Worm (Caenorhabditis elegans): Measurements from ENCODE around the gene rho-1.
"Not testable (repeated sequence)": the region's sequence is repeated elsewhere in the genome, so short reads cannot be mapped to it uniquely, and the experiment has no call there.

- TF ChIP-seq ztf-7 (tag; optimal IDR thresholded peaks at IDR 0.05); pha-4 (GFP tag; IDR thresholded peaks at IDR 0.05); pha-4 (tag; optimal IDR thresholded peaks at IDR 0.05): not testable (repeated sequence)
These were observed 24.9 kb downstream of the rho-1 start for ce11 chrIV:16463932-16464331.

Measured in whole organism, L4 larva.